Worm (Caenorhabditis elegans) whole organism, L3 larva: ENCODE measurements around the gene sru-2.
A peak's percentile ranks its signal among the peaks of the same experiment; 100 is the strongest.

Source experiments
- R02D3.7 ChIP-seq: fragments of 150-350 bp; optimal IDR thresholded peaks from 2 replicates; lab custom pipeline; 2014; ENCODE audit warnings: missing biosample characterization, missing genetic modification characterization
- ZK546.5 ChIP-seq: sonication (generic microtip); optimal IDR thresholded peaks from 2 replicates; lab custom pipeline; 2017; ENCODE audit warnings: missing biosample characterization, missing genetic modification characterization
- aly-2 ChIP-seq: fragments of 150-350 bp; optimal IDR thresholded peaks from 2 replicates; lab custom pipeline; 2014; ENCODE audit warnings: missing biosample characterization, missing genetic modification characterization
- ama-1 ChIP-seq: fragments of 150-350 bp; optimal IDR thresholded peaks from 2 replicates; lab custom pipeline; 2018
- ceh-16 ChIP-seq: sonication (generic microtip); optimal IDR thresholded peaks from 2 replicates; lab custom pipeline; 2017; ENCODE audit warnings: missing biosample characterization, missing genetic modification characterization
- ceh-28 ChIP-seq: fragments of 150-350 bp; optimal IDR thresholded peaks from 2 replicates; lab custom pipeline; 2014; ENCODE audit warnings: missing biosample characterization, missing genetic modification reagents, missing genetic modification characterization
- ceh-82 ChIP-seq: fragments of 150-350 bp; optimal IDR thresholded peaks from 2 replicates; lab custom pipeline; 2014; ENCODE audit warnings: missing biosample characterization, missing genetic modification characterization
- ceh-9 ChIP-seq: sonication (generic microtip); optimal IDR thresholded peaks from 2 replicates; lab custom pipeline; 2018; ENCODE audit warnings: missing biosample characterization, missing genetic modification characterization
- daf-12 ChIP-seq: fragments of 150-350 bp; optimal IDR thresholded peaks from 2 replicates; lab custom pipeline; 2014; ENCODE audit warnings: missing biosample characterization, missing genetic modification reagents, missing genetic modification characterization
- egl-27 ChIP-seq: sonication (generic microtip); optimal IDR thresholded peaks from 4 replicates; lab custom pipeline; 2017; ENCODE audit warnings: missing biosample characterization, missing genetic modification reagents, missing genetic modification characterization
- egl-5 ChIP-seq: fragments of 150-350 bp; optimal IDR thresholded peaks from 2 replicates; lab custom pipeline; 2017; ENCODE audit warnings: missing biosample characterization, missing genetic modification reagents, missing genetic modification characterization, inconsistent platforms
- elt-1 ChIP-seq: fragments of 150-350 bp; optimal IDR thresholded peaks from 2 replicates; lab custom pipeline; 2014; ENCODE audit warnings: missing biosample characterization, missing genetic modification characterization
- elt-2 ChIP-seq: sonication (generic microtip); optimal IDR thresholded peaks from 2 replicates; lab custom pipeline; 2016; ENCODE audit warnings: missing genetic modification reagents, mild to moderate bottlenecking, missing genetic modification characterization, missing compliant biosample characterization
- elt-3 ChIP-seq, 3 experiments: fragments of 150-350 bp in 1 of 3; sonication (generic microtip) in 2 of 3; optimal IDR thresholded peaks; 2 replicates in 2 of 3; 4 replicates in 1 of 3; lab custom pipeline; 2014 to 2017; ENCODE audit warnings: missing biosample characterization in 3 of 3, missing genetic modification characterization in 3 of 3
- eor-1 ChIP-seq, 2 experiments: fragments of 150-350 bp; optimal IDR thresholded peaks; 2 replicates each; lab custom pipeline; 2014 to 2018; ENCODE audit warnings: missing biosample characterization in 2 of 2, missing genetic modification characterization in 2 of 2
- fkh-10 ChIP-seq: sonication (generic microtip); optimal IDR thresholded peaks from 2 replicates; lab custom pipeline; 2017; ENCODE audit warnings: missing biosample characterization, missing genetic modification reagents, missing genetic modification characterization
- fkh-2 ChIP-seq: fragments of 150-350 bp; optimal IDR thresholded peaks from 2 replicates; lab custom pipeline; 2014; ENCODE audit warnings: missing biosample characterization, missing genetic modification reagents, missing genetic modification characterization
- fos-1 ChIP-seq: fragments of 150-350 bp; optimal IDR thresholded peaks from 2 replicates; lab custom pipeline; 2014; ENCODE audit warnings: missing biosample characterization, missing genetic modification characterization
- hmg-11 ChIP-seq: sonication (generic microtip); optimal IDR thresholded peaks from 2 replicates; lab custom pipeline; 2016; ENCODE audit warnings: missing genetic modification characterization, missing compliant biosample characterization
- jun-1 ChIP-seq: fragments of 150-350 bp; optimal IDR thresholded peaks from 2 replicates; lab custom pipeline; 2014; ENCODE audit warnings: missing biosample characterization, missing genetic modification reagents, missing genetic modification characterization
- lin-15B ChIP-seq: fragments of 150-350 bp; optimal IDR thresholded peaks from 2 replicates; lab custom pipeline; 2014; ENCODE audit warnings: missing biosample characterization, missing genetic modification characterization
- lin-39 ChIP-seq: fragments of 150-350 bp; optimal IDR thresholded peaks from 2 replicates; lab custom pipeline; 2018; ENCODE audit warnings: missing biosample characterization, missing genetic modification reagents, missing genetic modification characterization
- lsy-12 ChIP-seq: sonication (generic microtip); optimal IDR thresholded peaks from 2 replicates; lab custom pipeline; 2016; ENCODE audit warnings: mild to moderate bottlenecking, missing genetic modification characterization, missing compliant biosample characterization
- mdl-1 ChIP-seq: fragments of 150-350 bp; optimal IDR thresholded peaks from 2 replicates; lab custom pipeline; 2014; ENCODE audit warnings: missing biosample characterization, missing genetic modification characterization
- mml-1 ChIP-seq: fragments of 150-350 bp; sonication (generic microtip); optimal IDR thresholded peaks from 3 replicates; lab custom pipeline; 2014; ENCODE audit warnings: missing biosample characterization, missing genetic modification characterization
- nfya-1 ChIP-seq: sonication (generic microtip); optimal IDR thresholded peaks from 2 replicates; lab custom pipeline; 2017; ENCODE audit warnings: missing genetic modification characterization, mild to moderate bottlenecking, missing compliant biosample characterization, antibody characterized with exemption, moderate library complexity; ENCODE audit not compliant: insufficient read depth
- nhr-11 ChIP-seq: fragments of 150-350 bp; optimal IDR thresholded peaks from 2 replicates; lab custom pipeline; 2014; ENCODE audit warnings: missing biosample characterization, missing genetic modification characterization
- nhr-12 ChIP-seq: fragments of 150-350 bp; optimal IDR thresholded peaks from 2 replicates; lab custom pipeline; 2014; ENCODE audit warnings: missing biosample characterization, missing genetic modification characterization
- nhr-23 ChIP-seq: fragments of 150-350 bp; optimal IDR thresholded peaks from 2 replicates; lab custom pipeline; 2014; ENCODE audit warnings: missing biosample characterization, missing genetic modification reagents, missing genetic modification characterization
- nhr-237 ChIP-seq: fragments of 150-350 bp; optimal IDR thresholded peaks from 2 replicates; lab custom pipeline; 2014; ENCODE audit warnings: missing biosample characterization, missing genetic modification characterization
- nhr-25 ChIP-seq: sonication (generic microtip); optimal IDR thresholded peaks from 2 replicates; lab custom pipeline; 2017; ENCODE audit warnings: missing biosample characterization, missing genetic modification characterization
- nhr-28 ChIP-seq: fragments of 150-350 bp; optimal IDR thresholded peaks from 2 replicates; lab custom pipeline; 2014; ENCODE audit warnings: missing biosample characterization, missing genetic modification characterization
- nhr-43 ChIP-seq: sonication (generic microtip); optimal IDR thresholded peaks from 2 replicates; lab custom pipeline; 2016; ENCODE audit warnings: mild to moderate bottlenecking, missing genetic modification characterization, missing compliant biosample characterization; ENCODE audit not compliant: poor library complexity, severe bottlenecking
- nhr-67 ChIP-seq: fragments of 150-350 bp; optimal IDR thresholded peaks from 2 replicates; lab custom pipeline; 2014; ENCODE audit warnings: missing biosample characterization, missing genetic modification characterization
- nhr-76 ChIP-seq: fragments of 150-350 bp; sonication (generic microtip); optimal IDR thresholded peaks from 5 replicates; lab custom pipeline; 2014; ENCODE audit warnings: missing biosample characterization, missing genetic modification characterization
- nhr-77 ChIP-seq: fragments of 150-350 bp; optimal IDR thresholded peaks from 2 replicates; lab custom pipeline; 2014; ENCODE audit warnings: missing biosample characterization, missing genetic modification characterization
- pha-4 ChIP-seq: fragments of 150-350 bp; optimal IDR thresholded peaks from 2 replicates; lab custom pipeline; 2014; ENCODE audit warnings: missing biosample characterization, missing genetic modification reagents, missing genetic modification characterization
- pqm-1 ChIP-seq: fragments of 150-350 bp; optimal IDR thresholded peaks from 2 replicates; lab custom pipeline; 2017; ENCODE audit warnings: missing biosample characterization, missing genetic modification characterization, inconsistent platforms
- sea-2 ChIP-seq: fragments of 150-350 bp; sonication (generic microtip); optimal IDR thresholded peaks from 4 replicates; lab custom pipeline; 2014; ENCODE audit warnings: missing biosample characterization, missing genetic modification reagents, missing genetic modification characterization
- skn-1 ChIP-seq: fragments of 150-350 bp; optimal IDR thresholded peaks from 2 replicates; lab custom pipeline; 2014; ENCODE audit warnings: missing biosample characterization, missing genetic modification characterization
- snpc-4 ChIP-seq: fragments of 150-350 bp; optimal IDR thresholded peaks from 2 replicates; lab custom pipeline; 2014; ENCODE audit warnings: missing biosample characterization, missing genetic modification characterization
- tbx-2 ChIP-seq: sonication (generic microtip); optimal IDR thresholded peaks from 2 replicates; lab custom pipeline; 2016; ENCODE audit warnings: mild to moderate bottlenecking, missing genetic modification characterization, missing compliant biosample characterization
- unc-39 ChIP-seq: sonication (generic microtip); optimal IDR thresholded peaks from 4 replicates; lab custom pipeline; 2017; ENCODE audit warnings: missing biosample characterization, missing genetic modification characterization
- unc-62 ChIP-seq: fragments of 150-350 bp; sonication (generic microtip); optimal IDR thresholded peaks from 4 replicates; lab custom pipeline; 2014; ENCODE audit warnings: missing biosample characterization, missing genetic modification reagents, missing genetic modification characterization
- zag-1 ChIP-seq: fragments of 150-350 bp; optimal IDR thresholded peaks from 2 replicates; lab custom pipeline; 2014; ENCODE audit warnings: missing biosample characterization, missing genetic modification characterization
- ztf-11 ChIP-seq: fragments of 150-350 bp; optimal IDR thresholded peaks from 2 replicates; lab custom pipeline; 2014; ENCODE audit warnings: missing biosample characterization, missing genetic modification characterization
- ztf-4 ChIP-seq: fragments of 150-350 bp; optimal IDR thresholded peaks from 2 replicates; lab custom pipeline; 2014; ENCODE audit warnings: missing biosample characterization, missing genetic modification characterization

The sru-2 gene

DNA sequence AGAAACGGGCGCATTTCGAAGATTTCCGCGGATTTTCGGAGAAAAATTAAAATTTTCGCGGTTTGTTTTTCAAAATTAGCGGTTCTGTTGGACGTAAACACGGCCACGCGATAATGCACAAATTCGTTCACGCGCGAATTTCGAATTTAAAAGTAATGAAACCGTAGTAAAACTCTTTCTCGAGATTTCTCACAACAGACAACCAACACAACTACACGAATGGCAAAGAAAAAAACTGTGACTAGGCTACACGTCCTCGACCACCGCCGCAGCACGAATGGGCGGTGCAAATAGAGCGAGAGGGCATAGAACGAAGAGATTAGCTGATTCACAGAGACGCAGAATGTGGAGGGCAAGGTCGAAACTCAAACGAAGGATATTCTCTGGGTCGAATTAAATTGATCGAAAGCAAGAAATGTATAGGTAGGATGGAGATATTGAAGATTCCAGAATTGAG lies 45.2 kb upstream of the sru-2 start, which contains the start of gene idh-1:
TSS of gene idh-1 (minus strand) at position 228 of the 457 bp plus-strand sequence.
- TF ChIP-seq elt-3 (tag; optimal IDR thresholded peaks at IDR 0.05; lab: Kevin White, UChicago), result no peak
- TF ChIP-seq nhr-77, result no peak
- TF ChIP-seq fkh-10 (GFP tag; lab: Kevin White, UChicago), result no peak
- no peak for TF ChIP-seq egl-27
- no peak for TF ChIP-seq aly-2 (tag; lab: Kevin White, UChicago)
- peak; percentile 58 for TF ChIP-seq nfya-1 (tag; lab: Kevin White, UChicago)
- TF ChIP-seq ztf-4 (tag; lab: Kevin White, UChicago), result no peak
- peak; percentile 88 for TF ChIP-seq nhr-25 (tag; lab: Kevin White, UChicago)
- peak; percentile 83 for TF ChIP-seq snpc-4
- no peak for TF ChIP-seq jun-1 (tag; lab: Kevin White, UChicago)
- TF ChIP-seq sea-2 (GFP tag; lab: Kevin White, UChicago), result no peak
- TF ChIP-seq fkh-2 (tag; lab: Kevin White, UChicago), result no peak
- TF ChIP-seq eor-1 (tag; optimal IDR thresholded peaks at IDR 0.05; lab: Kevin White, UChicago), result no peak
- TF ChIP-seq pqm-1 (tag; lab: Kevin White, UChicago), result peak; percentile 17
- no peak for TF ChIP-seq unc-62 (GFP tag; lab: Kevin White, UChicago)
- TF ChIP-seq ztf-11 (tag; lab: Kevin White, UChicago), result no peak
- TF ChIP-seq zag-1 (tag; lab: Kevin White, UChicago), result no peak
- no peak for TF ChIP-seq ceh-28 (tag; lab: Kevin White, UChicago)
- no peak for TF ChIP-seq elt-1 (tag; lab: Kevin White, UChicago)
- TF ChIP-seq mml-1 (tag; lab: Kevin White, UChicago), result no peak
- TF ChIP-seq nhr-12 (tag; lab: Kevin White, UChicago), result no peak
- TF ChIP-seq unc-39 (tag; lab: Kevin White, UChicago), result no peak
- TF ChIP-seq nhr-23, result peak; percentile 45
- TF ChIP-seq ama-1, result peak; percentile 89
- no peak for TF ChIP-seq tbx-2 (tag; lab: Kevin White, UChicago)
- peak; percentile 59 for TF ChIP-seq lin-39
- no peak for TF ChIP-seq nhr-237 (tag; lab: Kevin White, UChicago)
- TF ChIP-seq daf-12 (tag; lab: Kevin White, UChicago), result no peak
- no peak for TF ChIP-seq ceh-9 (tag; lab: Kevin White, UChicago)
- TF ChIP-seq R02D3.7 (tag; lab: Kevin White, UChicago), result no peak
- TF ChIP-seq mdl-1, result no peak
- TF ChIP-seq nhr-43 (tag; lab: Kevin White, UChicago), result no peak
- no peak for TF ChIP-seq lsy-12 (tag; lab: Kevin White, UChicago)
- TF ChIP-seq skn-1 (tag; lab: Kevin White, UChicago), result no peak
- TF ChIP-seq hmg-11 (tag; lab: Kevin White, UChicago), result peak; percentile 27
- no peak for TF ChIP-seq ceh-16
- TF ChIP-seq ceh-82 (tag; lab: Kevin White, UChicago), result no peak
- no peak for TF ChIP-seq egl-5
- no peak for TF ChIP-seq fos-1 (tag; lab: Kevin White, UChicago)
- no peak for TF ChIP-seq elt-2
- TF ChIP-seq ZK546.5 (tag; lab: Kevin White, UChicago), result no peak
- no peak for TF ChIP-seq nhr-76 (tag; lab: Kevin White, UChicago)
- peak; percentile 25 for TF ChIP-seq pha-4 (tag; lab: Kevin White, UChicago)
- TF ChIP-seq lin-15B (tag; lab: Kevin White, UChicago), result peak; percentile 62
- no peak for TF ChIP-seq nhr-67 (tag; lab: Kevin White, UChicago)
- no peak for TF ChIP-seq nhr-28 (tag; lab: Kevin White, UChicago)
- no peak for TF ChIP-seq nhr-11 (tag; lab: Kevin White, UChicago)
- TF ChIP-seq, all 47 proteins: peak for 10
